Fruit fly (Drosophila melanogaster) whole organism, pupa: ENCODE results near the gene CG12182.

Experiments
- CG10348 ChIP-seq: fragments of 200-800 bp; sonication (Bioruptor generic); IDR thresholded peaks from 2 replicates; pipeline ENCODE4 v1.3.6; 2022; ENCODE audit warnings: missing biosample characterization, missing genetic modification characterization
- CG12605 ChIP-seq: fragments of 200-800 bp; sonication (Bioruptor generic); IDR thresholded peaks from 2 replicates; pipeline ENCODE4 v1.3.6; 2022; ENCODE audit warnings: missing biosample characterization, missing genetic modification characterization
- CG13204 ChIP-seq: fragments of 200-800 bp; sonication (Bioruptor generic); optimal IDR thresholded peaks from 2 replicates; lab custom pipeline; 2018; ENCODE audit warnings: missing biosample characterization, mild to moderate bottlenecking, missing genetic modification characterization, moderate library complexity
- CG14655 ChIP-seq: fragments of 200-800 bp; sonication (Bioruptor generic); optimal IDR thresholded peaks from 3 replicates; lab custom pipeline; 2017; ENCODE audit warnings: mild to moderate bottlenecking, missing biosample characterization, missing genetic modification reagents, missing genetic modification characterization
- CG15710 ChIP-seq: fragments of 200-800 bp; sonication (Bioruptor generic); optimal IDR thresholded peaks from 2 replicates; lab custom pipeline; 2018; ENCODE audit warnings: missing biosample characterization, mild to moderate bottlenecking, missing genetic modification characterization, moderate library complexity
- CG17806 ChIP-seq: fragments of 200-800 bp; sonication (Bioruptor generic); optimal IDR thresholded peaks from 2 replicates; lab custom pipeline; 2018; ENCODE audit warnings: missing biosample characterization, mild to moderate bottlenecking, missing genetic modification characterization, moderate library complexity
- CG32121 ChIP-seq: fragments of 200-800 bp; sonication (Bioruptor generic); IDR thresholded peaks from 2 replicates; pipeline ENCODE4 v1.3.6; 2022; ENCODE audit warnings: missing biosample characterization, missing genetic modification characterization
- CG34367 ChIP-seq: fragments of 200-800 bp; sonication (Bioruptor generic); optimal IDR thresholded peaks from 2 replicates; lab custom pipeline; 2018; ENCODE audit warnings: missing biosample characterization, mild to moderate bottlenecking, missing genetic modification characterization
- CG4496 ChIP-seq: fragments of 200-800 bp; sonication (Bioruptor generic); IDR thresholded peaks from 3 replicates; pipeline ENCODE4 v1.3.6; 2022; ENCODE audit warnings: missing biosample characterization, missing genetic modification characterization
- CG8159 ChIP-seq: fragments of 200-800 bp; sonication (Bioruptor generic); optimal IDR thresholded peaks from 3 replicates; lab custom pipeline; 2018; ENCODE audit warnings: missing biosample characterization, mild to moderate bottlenecking, missing genetic modification characterization, moderate library complexity
- CG8301 ChIP-seq: fragments of 200-800 bp; sonication (Bioruptor generic); optimal IDR thresholded peaks from 2 replicates; lab custom pipeline; 2018; ENCODE audit warnings: missing biosample characterization, mild to moderate bottlenecking, missing genetic modification characterization
- CG9948 ChIP-seq: fragments of 200-800 bp; sonication (Bioruptor generic); optimal IDR thresholded peaks from 2 replicates; lab custom pipeline; 2018; ENCODE audit warnings: missing biosample characterization, mild to moderate bottlenecking, missing genetic modification characterization, moderate library complexity
- D1 ChIP-seq: fragments of 200-800 bp; sonication (Bioruptor generic); optimal IDR thresholded peaks from 2 replicates; lab custom pipeline; 2018; ENCODE audit warnings: missing biosample characterization, mild to moderate bottlenecking, missing genetic modification characterization, moderate library complexity
- EcR ChIP-seq: fragments of 200-800 bp; sonication (Bioruptor generic); optimal IDR thresholded peaks from 3 replicates; lab custom pipeline; 2019; ENCODE audit warnings: missing biosample characterization, missing genetic modification characterization, mild to moderate bottlenecking, moderate library complexity, missing genetic modification reagents
- Ets98B ChIP-seq: fragments of 200-800 bp; sonication (Bioruptor generic); IDR thresholded peaks from 2 replicates; pipeline ENCODE4 v1.3.6; 2022; ENCODE audit warnings: missing biosample characterization, missing genetic modification characterization
- Pif1A ChIP-seq: fragments of 200-800 bp; sonication (Bioruptor generic); optimal IDR thresholded peaks from 3 replicates; lab custom pipeline; 2016; ENCODE audit warnings: missing biosample characterization, missing genetic modification characterization
- Pif1B ChIP-seq: fragments of 200-800 bp; sonication (Bioruptor generic); optimal IDR thresholded peaks from 3 replicates; lab custom pipeline; 2016; ENCODE audit warnings: missing biosample characterization, missing genetic modification characterization
- Snoo ChIP-seq: fragments of 200-800 bp; sonication (Bioruptor generic); optimal IDR thresholded peaks from 3 replicates; lab custom pipeline; 2017; ENCODE audit warnings: missing biosample characterization, mild to moderate bottlenecking, missing genetic modification characterization, inconsistent platforms
- fd96Ca ChIP-seq: fragments of 200-800 bp; sonication (Bioruptor generic); IDR thresholded peaks from 3 replicates; pipeline ENCODE4 v1.3.6; 2022; ENCODE audit warnings: missing biosample characterization, missing genetic modification characterization
- gl ChIP-seq: fragments of 200-800 bp; sonication (Bioruptor generic); optimal IDR thresholded peaks from 2 replicates; lab custom pipeline; 2018; ENCODE audit warnings: missing biosample characterization, mild to moderate bottlenecking, missing genetic modification characterization
- rn ChIP-seq: fragments of 200-800 bp; sonication (Bioruptor generic); IDR thresholded peaks from 2 replicates; pipeline ENCODE4 v1.3.6; 2022; ENCODE audit warnings: missing biosample characterization, missing genetic modification characterization

CG12182 gene

dm6 chr3L:2582753-2583536, 16.4 kb downstream of the CG12182 start:
- peak; percentile 75 for TF ChIP-seq Pif1B (GFP tag; lab: Kevin White, UChicago)
- TF ChIP-seq CG32121 (GFP tag; lab: Robert Waterston, UW), result peak; percentile 85
- no peak for TF ChIP-seq CG13204
- no peak for TF ChIP-seq CG10348 (GFP tag; lab: Robert Waterston, UW)
- TF ChIP-seq CG17806, result peak; percentile 77
- peak; percentile 32 for TF ChIP-seq gl (tag; lab: Kevin White, UChicago)
- TF ChIP-seq CG8301 (tag; lab: Kevin White, UChicago), result peak; percentile 66
- peak; percentile 75 for TF ChIP-seq rn (GFP tag; lab: Robert Waterston, UW)
- TF ChIP-seq CG12605, result peak; percentile 45
- peak; percentile 71 for TF ChIP-seq CG14655 (GFP tag; lab: Kevin White, UChicago)
- TF ChIP-seq EcR (GFP tag; lab: Kevin White, UChicago), result no peak
- peak; percentile 92 for TF ChIP-seq fd96Ca (GFP tag; lab: Robert Waterston, UW)
- peak; percentile 76 for TF ChIP-seq CG8159
- TF ChIP-seq Pif1A (GFP tag; lab: Kevin White, UChicago), result peak; percentile 79
- peak; percentile 85 for TF ChIP-seq Ets98B (GFP tag; lab: Robert Waterston, UW)
- TF ChIP-seq Snoo, result peak; percentile 83
- peak; percentile 44 for TF ChIP-seq CG34367 (tag; lab: Kevin White, UChicago)
- peak; percentile 0 for TF ChIP-seq D1 (tag; lab: Kevin White, UChicago)
- peak; percentile 72 for TF ChIP-seq CG15710
- TF ChIP-seq CG4496 (GFP tag; lab: Robert Waterston, UW), result peak; percentile 94
- peak; percentile 60 for TF ChIP-seq CG9948 (tag; lab: Kevin White, UChicago)

dm6 chr3L:2582290-2582689, 17.1 kb downstream of the CG12182 start:
- TF ChIP-seq CG10348 (GFP tag; lab: Robert Waterston, UW), result 0 out of 2 replicates have a peak, but pooled peaks have one; percentile 14
- TF ChIP-seq Pif1A (GFP tag; lab: Kevin White, UChicago), result peak; percentile 55
- no peak for TF ChIP-seq EcR (GFP tag; lab: Kevin White, UChicago)
- TF ChIP-seq CG32121 (GFP tag; lab: Robert Waterston, UW), result peak; percentile 69
- TF ChIP-seq Ets98B (GFP tag; lab: Robert Waterston, UW), result peak; percentile 91
- TF ChIP-seq CG9948 (tag; lab: Kevin White, UChicago), result peak; percentile 41
- peak; percentile 32 for TF ChIP-seq CG8159
- TF ChIP-seq Pif1B (GFP tag; lab: Kevin White, UChicago), result peak; percentile 36
- TF ChIP-seq fd96Ca (GFP tag; lab: Robert Waterston, UW), result peak; percentile 92
- TF ChIP-seq CG13204, result no peak
- TF ChIP-seq CG17806, result peak; percentile 43
- TF ChIP-seq rn (GFP tag; lab: Robert Waterston, UW), result peak; percentile 30; the same call in 1 of the 2 replicates
- peak; percentile 89 for TF ChIP-seq CG4496 (GFP tag; lab: Robert Waterston, UW)
- no peak for TF ChIP-seq gl (tag; lab: Kevin White, UChicago)
- peak; percentile 66 for TF ChIP-seq CG14655 (GFP tag; lab: Kevin White, UChicago)
- peak; percentile 8 for TF ChIP-seq CG34367 (tag; lab: Kevin White, UChicago)
- TF ChIP-seq CG12605, result peak; percentile 78
- peak; percentile 80 for TF ChIP-seq CG8301 (tag; lab: Kevin White, UChicago)
- TF ChIP-seq CG15710, result no peak
- TF ChIP-seq Snoo, result no peak
- no peak for TF ChIP-seq D1 (tag; lab: Kevin White, UChicago)

dm6 chr3L:2581857-2582256, 17.5 kb downstream of the CG12182 start:
- TF ChIP-seq fd96Ca (GFP tag; lab: Robert Waterston, UW), result no peak
- no peak for TF ChIP-seq CG9948 (tag; lab: Kevin White, UChicago)
- no peak for TF ChIP-seq EcR (GFP tag; lab: Kevin White, UChicago)
- no peak; the same call in 1 of the 2 replicates for TF ChIP-seq Ets98B (GFP tag; lab: Robert Waterston, UW)
- TF ChIP-seq gl (tag; lab: Kevin White, UChicago), result no peak
- no peak for TF ChIP-seq D1 (tag; lab: Kevin White, UChicago)
- TF ChIP-seq CG32121 (GFP tag; lab: Robert Waterston, UW), result peak; percentile 11
- peak; percentile 9 for TF ChIP-seq CG17806
- no peak for TF ChIP-seq Snoo
- TF ChIP-seq CG8159, result no peak

DNA sequence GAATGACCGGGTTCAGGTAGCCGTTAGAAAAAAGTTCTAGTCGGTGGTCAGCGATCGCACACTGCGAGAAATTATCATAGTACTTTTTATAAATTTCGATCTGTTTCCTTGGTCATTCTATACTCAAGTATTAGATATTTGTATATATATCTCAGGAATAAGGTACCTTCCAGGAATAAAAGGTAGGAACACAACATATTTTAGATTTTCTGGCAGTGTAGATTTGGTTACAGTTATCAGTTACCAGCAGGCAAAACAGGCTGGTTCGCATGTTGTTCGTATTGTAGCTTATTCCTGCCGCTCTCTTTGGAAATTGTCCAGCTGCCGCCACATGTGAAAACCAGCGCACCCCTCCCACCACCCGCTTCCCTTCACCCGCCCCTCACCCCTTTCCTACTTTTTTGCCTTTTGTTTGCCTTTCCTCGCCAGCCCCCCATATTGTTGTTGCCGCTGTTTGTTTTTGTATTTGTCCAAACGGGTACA, 18.0 kb downstream of the CG12182 start:
- TF ChIP-seq Snoo (peak; percentile 54), D1 (tag; lab: Kevin White, UChicago) (no peak), CG15710 (peak; percentile 56), Ets98B (GFP tag; lab: Robert Waterston, UW) (peak; percentile 87), CG9948 (tag; lab: Kevin White, UChicago) (peak; percentile 65), CG10348 (GFP tag; lab: Robert Waterston, UW) (peak; percentile 63), CG32121 (GFP tag; lab: Robert Waterston, UW) (peak; percentile 88), CG17806 (peak; percentile 66), EcR (GFP tag; lab: Kevin White, UChicago) (no peak), fd96Ca (GFP tag; lab: Robert Waterston, UW) (peak; percentile 83), Pif1A (GFP tag; lab: Kevin White, UChicago) (peak; percentile 68), CG4496 (GFP tag; lab: Robert Waterston, UW) (peak; percentile 75), CG12605 (peak; percentile 73), Pif1B (GFP tag; lab: Kevin White, UChicago) (peak; percentile 63), rn (GFP tag; lab: Robert Waterston, UW) (peak; percentile 30; the same call in 1 of the 2 replicates), gl (tag; lab: Kevin White, UChicago) (peak; percentile 34), CG8301 (tag; lab: Kevin White, UChicago) (peak; percentile 93), CG8159 (peak; percentile 70), CG13204 (no peak), CG34367 (tag; lab: Kevin White, UChicago) (peak; percentile 7), CG14655 (GFP tag; lab: Kevin White, UChicago) (peak; percentile 86)
